Worm (Caenorhabditis elegans) whole organism, young adult: ENCODE results near the gene decr-1.3.

Experiments used
- D2030.7 ChIP-seq: fragments of 200-800 bp; sonication (Bioruptor generic); IDR thresholded peaks from 2 replicates; pipeline ENCODE4 v1.3.6; 2022; ENCODE audit warnings: missing genetic modification reagents, missing genetic modification characterization, missing compliant biosample characterization
- F10E7.11 ChIP-seq: sonication (generic microtip); optimal IDR thresholded peaks from 2 replicates; lab custom pipeline; 2017; ENCODE audit warnings: mild to moderate bottlenecking, missing genetic modification characterization, moderate library complexity, missing compliant biosample characterization
- F23B12.7 ChIP-seq: sonication (generic microtip); optimal IDR thresholded peaks from 2 replicates; lab custom pipeline; 2017; ENCODE audit warnings: missing genetic modification characterization, mild to moderate bottlenecking, missing compliant biosample characterization, antibody characterized with exemption, moderate library complexity; ENCODE audit not compliant: insufficient read depth
- F37B4.10 ChIP-seq: fragments of 200-800 bp; sonication (Bioruptor generic); IDR thresholded peaks from 2 replicates; pipeline ENCODE4 v1.3.6; 2022; ENCODE audit warnings: missing genetic modification characterization, missing compliant biosample characterization
- F52B5.7 ChIP-seq: sonication (generic microtip); optimal IDR thresholded peaks from 2 replicates; lab custom pipeline; 2016; ENCODE audit warnings: mild to moderate bottlenecking, missing genetic modification characterization, missing compliant biosample characterization
- F55B11.4 ChIP-seq: sonication (generic microtip); optimal IDR thresholded peaks from 2 replicates; lab custom pipeline; 2016; ENCODE audit warnings: missing compliant biosample characterization, missing genetic modification characterization, borderline replicate concordance; ENCODE audit not compliant: insufficient read depth
- F57C9.4 ChIP-seq: sonication (generic microtip); optimal IDR thresholded peaks from 2 replicates; lab custom pipeline; 2017; ENCODE audit warnings: mild to moderate bottlenecking, missing genetic modification characterization, missing compliant biosample characterization
- Y56A3A.18 ChIP-seq: fragments of 200-800 bp; sonication (Bioruptor generic); IDR thresholded peaks from 2 replicates; pipeline ENCODE4 v1.3.6; 2022; ENCODE audit warnings: missing genetic modification reagents, missing genetic modification characterization, missing compliant biosample characterization
- Y79H2A.3 ChIP-seq: fragments of 200-800 bp; sonication (Bioruptor generic); conservative IDR thresholded peaks from 2 replicates; pipeline ENCODE4 v1.3.6; 2022; ENCODE audit warnings: missing genetic modification reagents, missing genetic modification characterization, missing compliant biosample characterization
- aptf-3 ChIP-seq: fragments of 200-800 bp; sonication (Bioruptor generic); IDR thresholded peaks from 2 replicates; pipeline ENCODE4 v1.3.6; 2022; ENCODE audit warnings: missing genetic modification characterization, missing compliant biosample characterization
- attf-5 ChIP-seq: fragments of 200-800 bp; sonication (Bioruptor generic); optimal IDR thresholded peaks from 2 replicates; lab custom pipeline; 2018; ENCODE audit warnings: mild to moderate bottlenecking, missing genetic modification characterization, missing compliant biosample characterization
- ccch-3 ChIP-seq: fragments of 200-800 bp; sonication (Bioruptor generic); optimal IDR thresholded peaks from 2 replicates; lab custom pipeline; 2018; ENCODE audit warnings: mild to moderate bottlenecking, missing genetic modification characterization, missing compliant biosample characterization
- cebp-1 ChIP-seq, 2 experiments: fragments of 200-800 bp in 1 of 2; sonication (Bioruptor generic) in 1 of 2; sonication (generic microtip) in 1 of 2; IDR thresholded peaks in 1 of 2; optimal IDR thresholded peaks in 1 of 2; 2 replicates each; pipeline versions ENCODE4 v1.3.6 to Lab custom; 2017 to 2022; ENCODE audit warnings: missing compliant biosample characterization in 2 of 2, missing genetic modification characterization in 2 of 2, mild to moderate bottlenecking in 1 of 2, missing genetic modification reagents in 1 of 2, moderate library complexity in 1 of 2
- ceh-27 ChIP-seq: fragments of 200-800 bp; sonication (Bioruptor generic); optimal IDR thresholded peaks from 2 replicates; lab custom pipeline; 2018; ENCODE audit warnings: mild to moderate bottlenecking, missing genetic modification characterization, moderate library complexity, missing compliant biosample characterization
- ceh-40 ChIP-seq: fragments of 200-800 bp; sonication (Bioruptor generic); IDR thresholded peaks from 2 replicates; pipeline ENCODE4 v1.3.6; 2022; ENCODE audit warnings: missing genetic modification characterization, missing compliant biosample characterization
- ceh-79 ChIP-seq: sonication (generic microtip); optimal IDR thresholded peaks from 2 replicates; lab custom pipeline; 2017; ENCODE audit warnings: mild to moderate bottlenecking, missing genetic modification characterization, missing compliant biosample characterization
- dox-1 ChIP-seq: fragments of 200-800 bp; sonication (Bioruptor generic); IDR thresholded peaks from 2 replicates; pipeline ENCODE4 v1.3.6; 2022; ENCODE audit warnings: missing genetic modification reagents, missing genetic modification characterization, missing compliant biosample characterization
- efl-1 ChIP-seq: fragments of 150-350 bp; optimal IDR thresholded peaks from 2 replicates; lab custom pipeline; 2014; ENCODE audit warnings: missing biosample characterization, missing genetic modification reagents, missing genetic modification characterization
- egl-44 ChIP-seq: fragments of 200-800 bp; sonication (Bioruptor generic); IDR thresholded peaks from 2 replicates; pipeline ENCODE4 v1.3.6; 2022; ENCODE audit warnings: missing genetic modification reagents, missing genetic modification characterization, missing compliant biosample characterization
- egrh-3 ChIP-seq: fragments of 200-800 bp; sonication (Bioruptor generic); IDR thresholded peaks from 2 replicates; pipeline ENCODE4 v1.3.6; 2022; ENCODE audit warnings: missing genetic modification reagents, missing genetic modification characterization, missing compliant biosample characterization
- fkh-3 ChIP-seq: sonication (generic microtip); optimal IDR thresholded peaks from 2 replicates; lab custom pipeline; 2016; ENCODE audit warnings: mild to moderate bottlenecking, missing genetic modification characterization, missing compliant biosample characterization
- hlh-12 ChIP-seq: sonication (generic microtip); optimal IDR thresholded peaks from 2 replicates; lab custom pipeline; 2016; ENCODE audit warnings: missing genetic modification characterization, missing compliant biosample characterization
- hlh-26 ChIP-seq: fragments of 200-800 bp; sonication (Bioruptor generic); conservative IDR thresholded peaks from 2 replicates; pipeline ENCODE4 v1.3.6; 2022; ENCODE audit warnings: missing genetic modification reagents, missing genetic modification characterization, missing compliant biosample characterization
- hmg-1.2 ChIP-seq: fragments of 200-800 bp; sonication (Bioruptor generic); IDR thresholded peaks from 2 replicates; pipeline ENCODE4 v1.3.6; 2022; ENCODE audit warnings: missing genetic modification reagents, missing genetic modification characterization, missing compliant biosample characterization
- let-526 ChIP-seq: fragments of 200-800 bp; sonication (Bioruptor generic); IDR thresholded peaks from 2 replicates; pipeline ENCODE4 v1.3.6; 2022; ENCODE audit warnings: missing genetic modification reagents, missing genetic modification characterization, missing compliant biosample characterization
- lin-54 ChIP-seq: fragments of 200-800 bp; sonication (Bioruptor generic); optimal IDR thresholded peaks from 2 replicates; lab custom pipeline; 2018; ENCODE audit warnings: mild to moderate bottlenecking, missing genetic modification characterization, missing compliant biosample characterization
- lir-1 ChIP-seq: fragments of 200-800 bp; sonication (Bioruptor generic); conservative IDR thresholded peaks from 2 replicates; pipeline ENCODE4 v1.3.6; 2022; ENCODE audit warnings: missing genetic modification reagents, missing genetic modification characterization, missing compliant biosample characterization
- madf-10 ChIP-seq: sonication (generic microtip); optimal IDR thresholded peaks from 2 replicates; lab custom pipeline; 2016; ENCODE audit warnings: mild to moderate bottlenecking, missing genetic modification characterization, missing compliant biosample characterization
- mcd-1 ChIP-seq: fragments of 200-800 bp; sonication (Bioruptor generic); IDR thresholded peaks from 2 replicates; pipeline ENCODE4 v1.3.6; 2022; ENCODE audit warnings: missing genetic modification reagents, missing genetic modification characterization, missing compliant biosample characterization
- nfya-2 ChIP-seq: fragments of 200-800 bp; sonication (Bioruptor generic); IDR thresholded peaks from 2 replicates; pipeline ENCODE4 v1.3.6; 2022; ENCODE audit warnings: missing genetic modification reagents, missing genetic modification characterization, missing compliant biosample characterization
- nhr-80 ChIP-seq: sonication (generic microtip); optimal IDR thresholded peaks from 2 replicates; lab custom pipeline; 2016; ENCODE audit warnings: missing genetic modification characterization, missing compliant biosample characterization
- rcor-1 ChIP-seq: fragments of 200-800 bp; sonication (Bioruptor generic); IDR thresholded peaks from 2 replicates; pipeline ENCODE4 v1.3.6; 2022; ENCODE audit warnings: missing genetic modification reagents, missing genetic modification characterization, missing compliant biosample characterization
- repo-1 ChIP-seq: sonication (generic microtip); optimal IDR thresholded peaks from 2 replicates; lab custom pipeline; 2017; ENCODE audit warnings: mild to moderate bottlenecking, missing genetic modification characterization, missing compliant biosample characterization
- snpc-1.1 ChIP-seq: sonication (generic microtip); optimal IDR thresholded peaks from 2 replicates; lab custom pipeline; 2017; ENCODE audit warnings: missing genetic modification characterization, mild to moderate bottlenecking, missing compliant biosample characterization, antibody characterized with exemption, moderate library complexity, missing genotype, missing genetic modification reagents; ENCODE audit not compliant: insufficient read depth
- snpc-4 ChIP-seq, 5 experiments: fragments of 150-350 bp in 1 of 5; sonication (generic microtip) in 4 of 5; optimal IDR thresholded peaks; 2 replicates each; lab custom pipeline; 2014 to 2018; ENCODE audit warnings: missing genetic modification characterization in 5 of 5, missing biosample characterization in 3 of 5, antibody characterized with exemption in 2 of 5, mild to moderate bottlenecking in 2 of 5, missing compliant biosample characterization in 2 of 5, missing genotype in 2 of 5, moderate library complexity in 2 of 5, missing genetic modification reagents in 1 of 5
- sptf-2 ChIP-seq: fragments of 200-800 bp; sonication (Bioruptor generic); optimal IDR thresholded peaks from 2 replicates; lab custom pipeline; 2018; ENCODE audit warnings: mild to moderate bottlenecking, missing genetic modification characterization, missing compliant biosample characterization
- tbp1 ChIP-seq: fragments of 200-800 bp; sonication (Bioruptor generic); optimal IDR thresholded peaks from 2 replicates; lab custom pipeline; 2018; ENCODE audit warnings: mild to moderate bottlenecking, missing genetic modification characterization, missing compliant biosample characterization
- unc-62 ChIP-seq: fragments of 150-350 bp; optimal IDR thresholded peaks from 2 replicates; lab custom pipeline; 2014; ENCODE audit warnings: missing biosample characterization, missing genetic modification reagents, missing genetic modification characterization
- zfh-2 ChIP-seq: fragments of 200-800 bp; sonication (Bioruptor generic); conservative IDR thresholded peaks from 2 replicates; pipeline ENCODE4 v1.3.6; 2022; ENCODE audit warnings: missing genetic modification reagents, missing genetic modification characterization, missing compliant biosample characterization
- ztf-6 ChIP-seq: fragments of 200-800 bp; sonication (Bioruptor generic); IDR thresholded peaks from 2 replicates; pipeline ENCODE4 v1.3.6; 2022; ENCODE audit warnings: missing genetic modification reagents, missing genetic modification characterization, missing compliant biosample characterization

The decr-1.3 gene

DNA sequence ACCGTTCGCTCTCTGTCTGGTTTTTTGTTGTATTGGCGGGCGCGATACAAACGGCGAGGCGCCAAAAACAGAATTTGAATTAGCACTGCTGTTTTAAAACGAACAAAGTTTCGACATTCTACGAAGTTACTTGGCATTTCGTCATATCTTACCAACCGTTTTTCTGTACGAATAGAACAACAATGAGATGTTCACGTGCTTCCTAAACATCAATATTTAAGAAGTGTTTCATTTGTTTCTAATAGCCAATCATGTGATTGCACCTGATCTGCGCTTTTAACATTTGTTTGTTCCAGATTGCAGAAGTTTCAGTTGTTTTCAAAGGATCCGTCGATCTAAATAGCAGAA lies 44.3 kb downstream of the decr-1.3 start:
- TF ChIP-seq snpc-1.1 (no peak), hlh-26 (GFP tag; lab: Robert Waterston, UW) (no peak), zfh-2 (0 out of 2 replicates have a peak, but pooled peaks have one; percentile 5), efl-1 (GFP tag; lab: Kevin White, UChicago) (peak; percentile 13), ccch-3 (no peak), sptf-2 (GFP tag; lab: Kevin White, UChicago) (no peak), ceh-40 (GFP tag; lab: Robert Waterston, UW) (no peak), F23B12.7 (tag; lab: Kevin White, UChicago) (no peak), nfya-2 (GFP tag; lab: Robert Waterston, UW) (no peak), cebp-1 (GFP tag; IDR thresholded peaks at IDR 0.05; lab: Robert Waterston, UW) (0 out of 2 replicates have a peak, but pooled peaks have one; percentile 29), cebp-1 (tag; optimal IDR thresholded peaks at IDR 0.05; lab: Kevin White, UChicago) (peak; percentile 85), F55B11.4 (tag; lab: Kevin White, UChicago) (no peak), repo-1 (no peak), madf-10 (no peak), F57C9.4 (tag; lab: Kevin White, UChicago) (no peak), ceh-79 (tag; lab: Kevin White, UChicago) (no peak)

DNA sequence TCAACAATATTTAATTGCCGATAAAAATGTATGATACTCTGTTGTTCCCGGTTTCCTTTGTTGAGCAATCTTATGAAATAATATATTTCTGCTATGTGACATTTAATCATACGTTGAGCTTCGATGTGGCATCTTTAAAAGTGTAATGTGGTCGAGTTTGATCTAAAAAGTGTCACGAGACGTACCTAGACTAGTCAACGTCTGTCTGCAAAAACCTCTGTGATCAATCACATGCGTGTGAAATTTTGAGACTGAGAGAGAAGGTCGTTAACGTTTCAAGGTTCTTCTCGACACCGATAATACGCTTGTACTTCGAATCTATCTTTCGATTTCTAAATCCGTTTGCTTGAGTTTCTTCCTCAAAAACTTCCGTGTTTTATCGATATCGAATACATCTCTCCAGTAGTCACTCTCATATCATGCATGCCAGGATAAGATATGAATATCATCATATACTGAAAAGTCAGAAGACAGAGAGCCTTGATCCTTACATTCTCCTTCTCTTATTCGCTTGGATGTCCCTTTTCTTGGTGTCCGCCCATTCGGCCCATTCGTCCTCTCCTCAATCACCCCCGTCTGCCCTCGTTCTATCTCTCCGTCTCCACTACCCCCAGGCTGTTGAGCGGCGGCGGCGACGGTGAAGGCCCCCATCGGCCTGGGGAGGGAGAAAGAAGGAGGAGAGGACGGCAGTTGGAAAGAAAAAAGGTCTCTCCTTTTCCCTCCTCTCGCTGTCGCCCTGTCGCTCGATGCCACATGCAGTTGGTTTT lies 44.9 kb downstream of the decr-1.3 start:
- no peak for TF ChIP-seq hlh-12 (tag; lab: Kevin White, UChicago)
- 0 out of 2 replicates have a peak, but pooled peaks have one; percentile 12 for TF ChIP-seq rcor-1
- peak; percentile 11 for TF ChIP-seq tbp1 (GFP tag; lab: Kevin White, UChicago)
- TF ChIP-seq zfh-2, result peak; percentile 99
- peak; percentile 50; the same call in 1 of the 2 replicates for TF ChIP-seq let-526
- TF ChIP-seq F55B11.4 (tag; lab: Kevin White, UChicago), result no peak
- peak; percentile 6 for TF ChIP-seq madf-10
- peak; percentile 90 for TF ChIP-seq egrh-3 (GFP tag; lab: Robert Waterston, UW)
- TF ChIP-seq D2030.7, result no peak
- peak; percentile 52 for TF ChIP-seq unc-62
- 0 out of 2 replicates have a peak, but pooled peaks have one; percentile 10 for TF ChIP-seq egl-44 (GFP tag; lab: Robert Waterston, UW)
- 0 out of 2 replicates have a peak, but pooled peaks have one; percentile 40 for TF ChIP-seq aptf-3 (GFP tag; lab: Robert Waterston, UW)
- TF ChIP-seq hmg-1.2, result 0 out of 2 replicates have a peak, but pooled peaks have one; percentile 10
- no peak for TF ChIP-seq snpc-4 (GFP tag; optimal IDR thresholded peaks at IDR 0.05; lab: Kevin White, UChicago)
- TF ChIP-seq snpc-4 (tag; optimal IDR thresholded peaks at IDR 0.05; lab: Kevin White, UChicago), result no peak
- TF ChIP-seq repo-1, result peak; percentile 28
- TF ChIP-seq F10E7.11 (tag; lab: Kevin White, UChicago), result no peak
- peak; percentile 37 for TF ChIP-seq nhr-80 (tag; lab: Kevin White, UChicago)
- TF ChIP-seq Y56A3A.18, result no peak
- TF ChIP-seq Y79H2A.3 (GFP tag; lab: Robert Waterston, UW), result no peak
- 0 out of 2 replicates have a peak, but pooled peaks have one; percentile 28 for TF ChIP-seq F37B4.10 (GFP tag; lab: Robert Waterston, UW)
- peak; percentile 55; the same call in 1 of the 2 replicates for TF ChIP-seq ceh-40 (GFP tag; lab: Robert Waterston, UW)
- peak; percentile 38; the same call in 1 of the 2 replicates for TF ChIP-seq mcd-1 (GFP tag; lab: Robert Waterston, UW)
- TF ChIP-seq lin-54 (GFP tag; lab: Kevin White, UChicago), result peak; percentile 6
- no peak for TF ChIP-seq ztf-6 (GFP tag; lab: Robert Waterston, UW)
- peak; percentile 72 for TF ChIP-seq F52B5.7
- TF ChIP-seq fkh-3 (tag; lab: Kevin White, UChicago), result no peak
- TF ChIP-seq attf-5 (GFP tag; lab: Kevin White, UChicago), result peak; percentile 36
- TF ChIP-seq ceh-27, result peak; percentile 25
- TF ChIP-seq dox-1, result peak; percentile 65
- peak; percentile 11; the same call in 1 of the 2 replicates for TF ChIP-seq lir-1 (GFP tag; lab: Robert Waterston, UW)
- TF ChIP-seq cebp-1 (GFP tag; IDR thresholded peaks at IDR 0.05; lab: Robert Waterston, UW), result peak; percentile 95
- TF ChIP-seq cebp-1 (tag; optimal IDR thresholded peaks at IDR 0.05; lab: Kevin White, UChicago), result peak; percentile 93
